Fruit fly (Drosophila melanogaster) whole organism, embryonic: ENCODE data around the gene CG14036.
A peak's percentile ranks its signal among the peaks of the same experiment; 100 is the strongest.

Experiments
- CG11695 ChIP-seq: fragments of 200-800 bp; sonication (Bioruptor generic); IDR thresholded peaks from 3 replicates; pipeline ENCODE4 v1.3.6; 2022; ENCODE audit warnings: missing biosample characterization, missing genetic modification characterization
- CG12155 ChIP-seq: fragments of 200-800 bp; sonication (Bioruptor generic); optimal IDR thresholded peaks from 3 replicates; lab custom pipeline; 2016; ENCODE audit warnings: missing biosample characterization, missing genetic modification characterization
- CG12219 ChIP-seq: fragments of 200-800 bp; sonication (Bioruptor generic); optimal IDR thresholded peaks from 3 replicates; lab custom pipeline; 2018; ENCODE audit warnings: missing biosample characterization, mild to moderate bottlenecking, missing genetic modification characterization
- CG15269 ChIP-seq: fragments of 200-800 bp; sonication (Bioruptor generic); optimal IDR thresholded peaks from 2 replicates; lab custom pipeline; 2018; ENCODE audit warnings: missing biosample characterization, mild to moderate bottlenecking, missing genetic modification characterization, moderate library complexity
- CG1603 ChIP-seq: fragments of 200-800 bp; sonication (Bioruptor generic); optimal IDR thresholded peaks from 2 replicates; lab custom pipeline; 2019; ENCODE audit warnings: missing biosample characterization, mild to moderate bottlenecking, missing genetic modification characterization, moderate library complexity
- CG1647 ChIP-seq: fragments of 200-800 bp; sonication (Bioruptor generic); optimal IDR thresholded peaks from 3 replicates; lab custom pipeline; 2016; ENCODE audit warnings: missing biosample characterization, missing genetic modification characterization
- CG16779 ChIP-seq: fragments of 200-800 bp; sonication (Bioruptor generic); IDR thresholded peaks from 2 replicates; pipeline ENCODE4 v1.3.6; 2022; ENCODE audit warnings: missing biosample characterization, missing genetic modification characterization
- CG2129 ChIP-seq: fragments of 200-800 bp; sonication (Bioruptor generic); IDR thresholded peaks from 2 replicates; pipeline ENCODE4 v1.3.6; 2022; ENCODE audit warnings: missing biosample characterization, missing genetic modification characterization; ENCODE audit not compliant: partially characterized antibody
- CG3065 ChIP-seq: fragments of 200-800 bp; sonication (Bioruptor generic); optimal IDR thresholded peaks from 2 replicates; lab custom pipeline; 2016; ENCODE audit warnings: missing biosample characterization, missing genetic modification characterization
- CG32767 ChIP-seq: fragments of 200-800 bp; sonication (Bioruptor generic); IDR thresholded peaks from 2 replicates; pipeline ENCODE4 v1.3.6; 2022; ENCODE audit warnings: missing biosample characterization, missing genetic modification characterization
- CG4360 ChIP-seq: fragments of 200-800 bp; sonication (Bioruptor generic); IDR thresholded peaks from 2 replicates; pipeline ENCODE4 v1.3.6; 2022; ENCODE audit warnings: missing biosample characterization, missing genetic modification characterization
- CG6765 ChIP-seq: fragments of 200-800 bp; sonication (Bioruptor generic); optimal IDR thresholded peaks from 3 replicates; lab custom pipeline; 2017; ENCODE audit warnings: missing biosample characterization, mild to moderate bottlenecking, missing genetic modification characterization
- CG7745 ChIP-seq: fragments of 200-800 bp; sonication (Bioruptor generic); optimal IDR thresholded peaks from 2 replicates; lab custom pipeline; 2018; ENCODE audit warnings: missing biosample characterization, mild to moderate bottlenecking, missing genetic modification characterization, moderate library complexity
- CG7839 ChIP-seq: fragments of 200-800 bp; sonication (Bioruptor generic); optimal IDR thresholded peaks from 3 replicates; lab custom pipeline; 2018; ENCODE audit warnings: missing biosample characterization, mild to moderate bottlenecking, missing genetic modification characterization, moderate library complexity
- CG8478 ChIP-seq: fragments of >200 bp; optimal IDR thresholded peaks from 2 replicates; lab custom pipeline; 2018
- CG9609 ChIP-seq: fragments of 200-800 bp; sonication (Bioruptor generic); optimal IDR thresholded peaks from 3 replicates; lab custom pipeline; 2016; ENCODE audit warnings: missing biosample characterization, missing genetic modification characterization
- CG9817 ChIP-seq: fragments of 200-800 bp; sonication (Bioruptor generic); optimal IDR thresholded peaks from 2 replicates; lab custom pipeline; 2018; ENCODE audit warnings: missing biosample characterization, mild to moderate bottlenecking, missing genetic modification characterization, moderate library complexity
- CkIIα-i1 ChIP-seq: fragments of 200-800 bp; sonication (Bioruptor generic); IDR thresholded peaks from 2 replicates; pipeline ENCODE4 v1.3.6; 2022; ENCODE audit warnings: missing biosample characterization, missing genetic modification characterization
- D ChIP-seq, 2 experiments: fragments of 200-800 bp in 1 of 2; fragments of >200 bp in 1 of 2; sonication (Bioruptor generic) in 1 of 2; optimal IDR thresholded peaks; 2 replicates in 1 of 2; 3 replicates in 1 of 2; lab custom pipeline; 2017; ENCODE audit warnings: mild to moderate bottlenecking in 1 of 2, missing biosample characterization in 1 of 2, missing genetic modification characterization in 1 of 2, missing genetic modification reagents in 1 of 2
- D19B ChIP-seq: fragments of 200-800 bp; sonication (Bioruptor generic); optimal IDR thresholded peaks from 2 replicates; lab custom pipeline; 2017; ENCODE audit warnings: missing biosample characterization, mild to moderate bottlenecking, missing genetic modification characterization
- Dfd ChIP-seq, 2 experiments: fragments of >200 bp; optimal IDR thresholded peaks; 2 replicates each; lab custom pipeline; 2017; ENCODE audit warnings: missing biosample characterization in 2 of 2, missing genetic modification characterization in 2 of 2
- Gug ChIP-seq: fragments of 200-800 bp; sonication (Bioruptor generic); IDR thresholded peaks from 4 replicates; pipeline ENCODE4 v1.3.6; 2022; ENCODE audit warnings: missing biosample characterization, missing genetic modification characterization
- HLHmδ ChIP-seq: fragments of 200-800 bp; sonication (Bioruptor generic); optimal IDR thresholded peaks from 2 replicates; lab custom pipeline; 2018; ENCODE audit warnings: missing biosample characterization, mild to moderate bottlenecking, missing genetic modification characterization, moderate library complexity
- Hmr ChIP-seq: fragments of 200-800 bp; sonication (Bioruptor generic); optimal IDR thresholded peaks from 3 replicates; lab custom pipeline; 2017; ENCODE audit warnings: mild to moderate bottlenecking, missing biosample characterization, missing genetic modification reagents, missing genetic modification characterization
- Lhr ChIP-seq: fragments of 200-800 bp; sonication (Bioruptor generic); optimal IDR thresholded peaks from 3 replicates; lab custom pipeline; 2017; ENCODE audit warnings: mild to moderate bottlenecking, missing biosample characterization, missing genetic modification reagents, missing genetic modification characterization
- MTF-1 ChIP-seq: fragments of 200-800 bp; sonication (Bioruptor generic); optimal IDR thresholded peaks from 2 replicates; lab custom pipeline; 2018; ENCODE audit warnings: missing biosample characterization, mild to moderate bottlenecking, missing genetic modification characterization, borderline replicate concordance
- Myb ChIP-seq: fragments of 200-800 bp; sonication (Bioruptor generic); optimal IDR thresholded peaks from 2 replicates; lab custom pipeline; 2016; ENCODE audit warnings: missing biosample characterization, missing genetic modification characterization
- Nf-YA ChIP-seq: fragments of 200-800 bp; sonication (Bioruptor generic); IDR thresholded peaks from 2 replicates; pipeline ENCODE4 v1.3.6; 2022; ENCODE audit warnings: missing biosample characterization, missing genetic modification characterization
- abd-A ChIP-seq: fragments of 200-800 bp; sonication (Bioruptor generic); optimal IDR thresholded peaks from 3 replicates; lab custom pipeline; 2019; ENCODE audit warnings: missing biosample characterization, mild to moderate bottlenecking, missing genetic modification characterization, moderate library complexity
- al ChIP-seq: fragments of 200-800 bp; sonication (Bioruptor generic); IDR thresholded peaks from 2 replicates; pipeline ENCODE4 v1.3.6; 2022; ENCODE audit warnings: missing biosample characterization, missing genetic modification characterization
- bbx ChIP-seq: fragments of 200-800 bp; sonication (Bioruptor generic); IDR thresholded peaks from 2 replicates; pipeline ENCODE4 v1.3.6; 2022; ENCODE audit warnings: missing biosample characterization, missing genetic modification characterization; ENCODE audit not compliant: partially characterized antibody
- croc ChIP-seq: fragments of 200-800 bp; sonication (Bioruptor generic); conservative IDR thresholded peaks from 3 replicates; pipeline ENCODE4 v1.3.6; 2022; ENCODE audit warnings: missing biosample characterization, missing genetic modification characterization
- cwo ChIP-seq: fragments of 200-800 bp; sonication (Bioruptor generic); optimal IDR thresholded peaks from 3 replicates; lab custom pipeline; 2017; ENCODE audit warnings: missing biosample characterization, missing genetic modification characterization, mild to moderate bottlenecking, moderate library complexity, missing genetic modification reagents
- da ChIP-seq: fragments of 200-800 bp; sonication (Bioruptor generic); optimal IDR thresholded peaks from 2 replicates; lab custom pipeline; 2016; ENCODE audit warnings: missing biosample characterization, missing genetic modification characterization
- dmrt99B ChIP-seq: fragments of 200-800 bp; sonication (Bioruptor generic); optimal IDR thresholded peaks from 2 replicates; lab custom pipeline; 2018; ENCODE audit warnings: missing biosample characterization, mild to moderate bottlenecking, missing genetic modification characterization, moderate library complexity
- emc ChIP-seq: fragments of 200-800 bp; sonication (Bioruptor generic); optimal IDR thresholded peaks from 2 replicates; lab custom pipeline; 2016; ENCODE audit warnings: missing biosample characterization, missing genetic modification characterization
- ftz-f1 ChIP-seq: fragments of 200-800 bp; sonication (Bioruptor generic); optimal IDR thresholded peaks from 2 replicates; lab custom pipeline; 2016; ENCODE audit warnings: missing biosample characterization, missing genetic modification characterization
- hbn ChIP-seq: fragments of 200-800 bp; sonication (Bioruptor generic); IDR thresholded peaks from 2 replicates; pipeline ENCODE4 v1.3.6; 2022; ENCODE audit warnings: missing biosample characterization, missing genetic modification characterization; ENCODE audit not compliant: partially characterized antibody
- mam ChIP-seq: fragments of 200-800 bp; sonication (Bioruptor generic); optimal IDR thresholded peaks from 3 replicates; lab custom pipeline; 2016; ENCODE audit warnings: missing biosample characterization, missing genetic modification characterization
- nmo ChIP-seq: fragments of 200-800 bp; sonication (Bioruptor generic); optimal IDR thresholded peaks from 2 replicates; lab custom pipeline; 2018; ENCODE audit warnings: missing biosample characterization, mild to moderate bottlenecking, missing genetic modification characterization, moderate library complexity
- pfk ChIP-seq: fragments of 200-800 bp; sonication (Bioruptor generic); optimal IDR thresholded peaks from 2 replicates; lab custom pipeline; 2018; ENCODE audit warnings: missing biosample characterization, mild to moderate bottlenecking, missing genetic modification characterization, moderate library complexity
- psq ChIP-seq: fragments of 200-800 bp; sonication (Bioruptor generic); optimal IDR thresholded peaks from 2 replicates; lab custom pipeline; 2017; ENCODE audit warnings: missing biosample characterization, missing genetic modification characterization
- ranshi ChIP-seq: fragments of 200-800 bp; sonication (Bioruptor generic); IDR thresholded peaks from 2 replicates; pipeline ENCODE4 v1.3.6; 2022; ENCODE audit warnings: missing biosample characterization, missing genetic modification characterization
- row ChIP-seq: fragments of 200-800 bp; sonication (Bioruptor generic); IDR thresholded peaks from 3 replicates; pipeline ENCODE4 v1.3.6; 2022; ENCODE audit warnings: missing biosample characterization, missing genetic modification characterization
- shn ChIP-seq: fragments of 200-800 bp; sonication (Bioruptor generic); optimal IDR thresholded peaks from 3 replicates; lab custom pipeline; 2016; ENCODE audit warnings: missing biosample characterization, missing genetic modification characterization
- sim ChIP-seq: fragments of 200-800 bp; sonication (Bioruptor generic); IDR thresholded peaks from 2 replicates; pipeline ENCODE4 v1.3.6; 2022; ENCODE audit warnings: missing biosample characterization, missing genetic modification characterization
- slou ChIP-seq: fragments of 200-800 bp; sonication (Bioruptor generic); optimal IDR thresholded peaks from 3 replicates; lab custom pipeline; 2016; ENCODE audit warnings: missing biosample characterization, missing genetic modification characterization
- slp2 ChIP-seq: fragments of 200-800 bp; sonication (Bioruptor generic); optimal IDR thresholded peaks from 2 replicates; lab custom pipeline; 2016; ENCODE audit warnings: missing biosample characterization, missing genetic modification characterization
- sob ChIP-seq: fragments of 200-800 bp; sonication (Bioruptor generic); IDR thresholded peaks from 2 replicates; pipeline ENCODE4 v1.3.6; 2022; ENCODE audit warnings: missing biosample characterization, missing genetic modification characterization
- twi ChIP-seq: fragments of 200-800 bp; optimal IDR thresholded peaks from 2 replicates; lab custom pipeline; 2019; ENCODE audit warnings: missing biosample characterization, mild to moderate bottlenecking, missing genetic modification characterization, moderate library complexity
- zfh1 ChIP-seq: fragments of 200-800 bp; sonication (Bioruptor generic); IDR thresholded peaks from 3 replicates; pipeline ENCODE4 v1.3.6; 2022; ENCODE audit warnings: missing biosample characterization, missing genetic modification characterization

The CG14036 gene

dm6 chr2L:5010784-5011260, 44.0 kb downstream of the CG14036 start, which contains the start of the genes CG31917, Tfb5 and SelT (continued):
- peak; percentile 28 for TF ChIP-seq cwo (GFP tag; lab: Kevin White, UChicago)
- peak; percentile 28 for TF ChIP-seq Lhr (GFP tag; lab: Kevin White, UChicago)
- peak; percentile 59 for TF ChIP-seq CG7839 (tag; lab: Kevin White, UChicago)
- TF ChIP-seq al (GFP tag; lab: Robert Waterston, UW), result no peak
- no peak for TF ChIP-seq CG3065 (GFP tag; lab: Kevin White, UChicago)
- no peak for TF ChIP-seq CG16779 (GFP tag; lab: Robert Waterston, UW)
- TF ChIP-seq CG8478 (lab: Kevin White, UChicago), result no peak
- no peak for TF ChIP-seq CG4360
- no peak for TF ChIP-seq Dfd (GFP tag; optimal IDR thresholded peaks at IDR 0.05; lab: Kevin White, UChicago)
- no peak for TF ChIP-seq D (optimal IDR thresholded peaks at IDR 0.05; lab: Kevin White, UChicago)
- no peak for TF ChIP-seq D (GFP tag; optimal IDR thresholded peaks at IDR 0.05; lab: Kevin White, UChicago)
- peak; percentile 95 for TF ChIP-seq row (GFP tag; lab: Robert Waterston, UW)
- TF ChIP-seq CG12219 (GFP tag; lab: Kevin White, UChicago), result peak; percentile 11
- TF ChIP-seq CG1603 (tag; lab: Kevin White, UChicago), result peak; percentile 75
- TF ChIP-seq bbx, result peak; percentile 39; the same call in 1 of the 2 replicates
- no peak for TF ChIP-seq emc
- peak; percentile 35 for TF ChIP-seq CG1647 (GFP tag; lab: Kevin White, UChicago)
- TF ChIP-seq ranshi (GFP tag; lab: Robert Waterston, UW), result no peak
- TF ChIP-seq nmo (GFP tag; lab: Kevin White, UChicago), result peak; percentile 76
- TF ChIP-seq shn (GFP tag; lab: Kevin White, UChicago), result peak; percentile 49
- TF ChIP-seq CG2129 (GFP tag; lab: Robert Waterston, UW), result peak; percentile 60
- no peak for TF ChIP-seq croc (GFP tag; lab: Robert Waterston, UW)
- TF ChIP-seq twi (tag; lab: Kevin White, UChicago), result peak; percentile 50
- TF ChIP-seq D19B (GFP tag; lab: Kevin White, UChicago), result no peak
- TF ChIP-seq CkIIα-i1 (GFP tag; lab: Robert Waterston, UW), result no peak
- no peak for TF ChIP-seq psq (GFP tag; lab: Kevin White, UChicago)
- no peak for TF ChIP-seq HLHmδ (GFP tag; lab: Kevin White, UChicago)
- TF ChIP-seq da (GFP tag; lab: Kevin White, UChicago), result no peak
- no peak for TF ChIP-seq dmrt99B
- TF ChIP-seq sob (GFP tag; lab: Robert Waterston, UW), result peak; percentile 32; the same call in 1 of the 2 replicates
- no peak for TF ChIP-seq CG11695 (GFP tag; lab: Robert Waterston, UW)
- no peak for TF ChIP-seq slp2 (GFP tag; lab: Kevin White, UChicago)
- TF ChIP-seq mam, result peak; percentile 68
- TF ChIP-seq CG9817 (tag; lab: Kevin White, UChicago), result peak; percentile 75
- TF ChIP-seq CG7745, result no peak
- peak; percentile 39 for TF ChIP-seq slou
- TF ChIP-seq pfk (GFP tag; lab: Kevin White, UChicago), result no peak
- no peak for TF ChIP-seq CG6765 (GFP tag; lab: Kevin White, UChicago)
- peak; percentile 14 for TF ChIP-seq Myb (GFP tag; lab: Kevin White, UChicago)
- no peak for TF ChIP-seq abd-A (tag; lab: Kevin White, UChicago)
- TF ChIP-seq Hmr (GFP tag; lab: Kevin White, UChicago), result peak; percentile 73
- peak; percentile 50 for TF ChIP-seq CG9609 (GFP tag; lab: Kevin White, UChicago)
- TF ChIP-seq zfh1 (GFP tag; lab: Robert Waterston, UW), result peak; percentile 59; the same call in 1 of the 3 replicates
- TF ChIP-seq CG15269, result no peak
- TF ChIP-seq Nf-YA (GFP tag; lab: Robert Waterston, UW), result no peak
- no peak for TF ChIP-seq MTF-1 (GFP tag; lab: Kevin White, UChicago)
- TF ChIP-seq ftz-f1 (GFP tag; lab: Kevin White, UChicago), result peak; percentile 67
- peak; percentile 66 for TF ChIP-seq CG12155
- peak; percentile 65 for TF ChIP-seq hbn
- no peak for TF ChIP-seq CG32767 (GFP tag; lab: Robert Waterston, UW)
- TF ChIP-seq Gug (GFP tag; lab: Robert Waterston, UW), result no peak
- no peak for TF ChIP-seq sim (GFP tag; lab: Robert Waterston, UW)
